Fruit fly (Drosophila melanogaster) whole organism, pupa: Measurements from ENCODE around the gene HemK1.

Experiments
- CG12605 ChIP-seq: fragments of 200-800 bp; sonication (Bioruptor generic); IDR thresholded peaks from 2 replicates; pipeline ENCODE4 v1.3.6; 2022; ENCODE audit warnings: missing biosample characterization, missing genetic modification characterization
- CG17806 ChIP-seq: fragments of 200-800 bp; sonication (Bioruptor generic); optimal IDR thresholded peaks from 2 replicates; lab custom pipeline; 2018; ENCODE audit warnings: missing biosample characterization, mild to moderate bottlenecking, missing genetic modification characterization, moderate library complexity
- CG32121 ChIP-seq: fragments of 200-800 bp; sonication (Bioruptor generic); IDR thresholded peaks from 2 replicates; pipeline ENCODE4 v1.3.6; 2022; ENCODE audit warnings: missing biosample characterization, missing genetic modification characterization
- CG4496 ChIP-seq: fragments of 200-800 bp; sonication (Bioruptor generic); IDR thresholded peaks from 3 replicates; pipeline ENCODE4 v1.3.6; 2022; ENCODE audit warnings: missing biosample characterization, missing genetic modification characterization
- EcR ChIP-seq: fragments of 200-800 bp; sonication (Bioruptor generic); optimal IDR thresholded peaks from 3 replicates; lab custom pipeline; 2019; ENCODE audit warnings: missing biosample characterization, missing genetic modification characterization, mild to moderate bottlenecking, moderate library complexity, missing genetic modification reagents
- Ets98B ChIP-seq: fragments of 200-800 bp; sonication (Bioruptor generic); IDR thresholded peaks from 2 replicates; pipeline ENCODE4 v1.3.6; 2022; ENCODE audit warnings: missing biosample characterization, missing genetic modification characterization
- fd96Ca ChIP-seq: fragments of 200-800 bp; sonication (Bioruptor generic); IDR thresholded peaks from 3 replicates; pipeline ENCODE4 v1.3.6; 2022; ENCODE audit warnings: missing biosample characterization, missing genetic modification characterization
- gl ChIP-seq: fragments of 200-800 bp; sonication (Bioruptor generic); optimal IDR thresholded peaks from 2 replicates; lab custom pipeline; 2018; ENCODE audit warnings: missing biosample characterization, mild to moderate bottlenecking, missing genetic modification characterization
- rn ChIP-seq: fragments of 200-800 bp; sonication (Bioruptor generic); IDR thresholded peaks from 2 replicates; pipeline ENCODE4 v1.3.6; 2022; ENCODE audit warnings: missing biosample characterization, missing genetic modification characterization

DNA sequence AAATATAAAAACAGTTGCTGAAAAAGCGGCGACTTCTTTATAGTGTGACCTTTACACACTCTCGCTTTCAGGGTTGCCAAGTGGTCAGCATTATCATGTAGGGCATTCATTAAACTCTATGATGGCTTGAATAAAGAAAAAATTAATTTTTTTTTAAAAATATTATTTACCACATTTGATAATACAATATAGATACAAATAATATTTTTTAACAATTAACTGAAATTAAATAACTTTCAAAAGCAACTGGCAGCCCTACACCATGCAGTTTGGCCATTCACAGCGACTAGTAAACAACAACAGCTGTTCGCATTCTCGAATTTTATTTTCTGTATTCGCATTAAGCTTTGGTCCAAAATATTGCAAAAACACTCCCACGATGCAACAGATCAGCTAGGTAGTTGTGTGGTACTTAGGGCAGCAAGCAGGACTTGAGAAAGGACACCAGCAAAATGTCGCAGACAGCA lies 23.3 kb upstream of the HemK1 start, which contains the start of the genes Phf5a and CG31638:
- TF ChIP-seq Ets98B (peak; percentile 95), rn (GFP tag; lab: Robert Waterston, UW) (peak; percentile 94), gl (tag; lab: Kevin White, UChicago) (peak; percentile 73), EcR (GFP tag; lab: Kevin White, UChicago) (peak; percentile 16), CG32121 (GFP tag; lab: Robert Waterston, UW) (peak; percentile 96), fd96Ca (GFP tag; lab: Robert Waterston, UW) (peak; percentile 93), CG17806 (tag; lab: Kevin White, UChicago) (peak; percentile 95), CG4496 (peak; percentile 94), CG12605 (GFP tag; lab: Robert Waterston, UW) (no peak)
